Fruit fly (Drosophila melanogaster) Kc167 (cell line): Measurements from ENCODE around the gene CG9981.

Experiments used
- Myc ChIP-seq: fragments of >200 bp; optimal IDR thresholded peaks from 2 replicates; lab custom pipeline; 2017; ENCODE audit warnings: missing external identifiers
- Sin3A ChIP-seq: fragments of >200 bp; optimal IDR thresholded peaks from 2 replicates; lab custom pipeline; 2018; ENCODE audit warnings: missing external identifiers
- h ChIP-seq: fragments of >200 bp; optimal IDR thresholded peaks from 3 replicates; lab custom pipeline; 2018; ENCODE audit warnings: missing external identifiers
- insv ChIP-seq: fragments of >200 bp; optimal IDR thresholded peaks from 3 replicates; lab custom pipeline; 2018; ENCODE audit warnings: missing external identifiers
- psq ChIP-seq: fragments of >200 bp; optimal IDR thresholded peaks from 2 replicates; lab custom pipeline; 2017; ENCODE audit warnings: missing external identifiers
- ttk ChIP-seq: sonication (Bioruptor generic); optimal IDR thresholded peaks from 2 replicates; lab custom pipeline; 2017; ENCODE audit warnings: missing external identifiers

Gene CG9981

dm6 chrX:16404803-16405202 lies at the start of gene CG9981:
CG9981 (minus strand) TSS chrX:16405122.
- TF ChIP-seq insv (lab: Kevin White, UChicago): no peak
- TF ChIP-seq h (lab: Kevin White, UChicago): no peak
- no peak for TF ChIP-seq psq (lab: Kevin White, UChicago)
- TF ChIP-seq ttk: no peak
- TF ChIP-seq Sin3A (lab: Kevin White, UChicago): no peak
- TF ChIP-seq Myc (lab: Kevin White, UChicago): no peak

- TF ChIP-seq Sin3A (lab: Kevin White, UChicago): no peak
- TF ChIP-seq Myc (lab: Kevin White, UChicago): no peak
- TF ChIP-seq ttk: no peak
- TF ChIP-seq insv (lab: Kevin White, UChicago): no peak
- TF ChIP-seq h (lab: Kevin White, UChicago): no peak
- no peak for TF ChIP-seq psq (lab: Kevin White, UChicago)
Measured at dm6 chrX:16449316-16449715, 44.4 kb upstream of the CG9981 start.

dm6 chrX:16448252-16449191 lies 43.6 kb upstream of the CG9981 start, which contains the start of the genes CG34015 and eIF4H1:
CG34015 (minus strand) TSS chrX:16448302.
eIF4H1 (plus strand) TSS chrX:16448665.
- TF ChIP-seq Myc (lab: Kevin White, UChicago) (no peak), psq (lab: Kevin White, UChicago) (no peak), h (lab: Kevin White, UChicago) (no peak), ttk (no peak), Sin3A (lab: Kevin White, UChicago) (no peak), insv (lab: Kevin White, UChicago) (no peak)

dm6 chrX:16446769-16447168 lies 41.8 kb upstream of the CG9981 start, which contains the start of gene eIF2alpha:
eIF2alpha (minus strand) TSS chrX:16446993.
- TF ChIP-seq Sin3A (lab: Kevin White, UChicago) (no peak), Myc (lab: Kevin White, UChicago) (no peak), ttk (no peak), h (lab: Kevin White, UChicago) (no peak), psq (lab: Kevin White, UChicago) (no peak), insv (lab: Kevin White, UChicago) (no peak)

- TF ChIP-seq psq (lab: Kevin White, UChicago) (no peak), ttk (no peak), insv (lab: Kevin White, UChicago) (no peak), Sin3A (lab: Kevin White, UChicago) (no peak), h (lab: Kevin White, UChicago) (no peak), Myc (lab: Kevin White, UChicago) (no peak)
Measured at dm6 chrX:16442361-16442760, 37.4 kb upstream of the CG9981 start.

dm6 chrX:16441245-16441644 lies 36.3 kb upstream of the CG9981 start, which contains the start of the genes Cdc50 and rngo:
Cdc50 (minus strand) TSS chrX:16441296.
rngo (plus strand) TSS chrX:16441433.
- TF ChIP-seq Myc (lab: Kevin White, UChicago) (no peak), psq (lab: Kevin White, UChicago) (no peak), ttk (no peak), Sin3A (lab: Kevin White, UChicago) (no peak), h (lab: Kevin White, UChicago) (no peak), insv (lab: Kevin White, UChicago) (no peak)

- no peak for TF ChIP-seq ttk
- TF ChIP-seq h (lab: Kevin White, UChicago): no peak
- no peak for TF ChIP-seq psq (lab: Kevin White, UChicago)
- no peak for TF ChIP-seq insv (lab: Kevin White, UChicago)
Measured at dm6 chrX:16428476-16428875, 23.6 kb upstream of the CG9981 start.

dm6 chrX:16427786-16428400 lies 23.0 kb upstream of the CG9981 start:
- TF ChIP-seq h (lab: Kevin White, UChicago) (no peak), Sin3A (lab: Kevin White, UChicago) (no peak), Myc (lab: Kevin White, UChicago) (no peak), ttk (no peak), psq (lab: Kevin White, UChicago) (no peak), insv (lab: Kevin White, UChicago) (no peak)

dm6 chrX:16426478-16427052 lies 21.6 kb upstream of the CG9981 start:
- TF ChIP-seq insv (lab: Kevin White, UChicago) (no peak), h (lab: Kevin White, UChicago) (no peak), Myc (lab: Kevin White, UChicago) (no peak), psq (lab: Kevin White, UChicago) (no peak), ttk (no peak), Sin3A (lab: Kevin White, UChicago) (no peak)

dm6 chrX:16425145-16425544 lies 20.2 kb upstream of the CG9981 start:
- TF ChIP-seq psq (lab: Kevin White, UChicago) (no peak), ttk (peak; percentile 52)

- TF ChIP-seq h (lab: Kevin White, UChicago): no peak
- no peak for TF ChIP-seq ttk
- TF ChIP-seq psq (lab: Kevin White, UChicago): no peak
- no peak for TF ChIP-seq insv (lab: Kevin White, UChicago)
Measured at dm6 chrX:16424296-16424695, 19.4 kb upstream of the CG9981 start.
